Worm (Caenorhabditis elegans) whole organism, early embryonic: ENCODE measurements around the gene hst-3.1.

Experiments used
- ama-1 ChIP-seq: fragments of 150-350 bp; optimal IDR thresholded peaks from 2 replicates; lab custom pipeline; 2014
- flt-1 ChIP-seq: fragments of 200-800 bp; sonication (Bioruptor generic); IDR thresholded peaks from 2 replicates; pipeline ENCODE4 v1.3.6; 2022; ENCODE audit warnings: missing genetic modification characterization, missing compliant biosample characterization
- hmbx-1 ChIP-seq: sonication (generic microtip); optimal IDR thresholded peaks from 2 replicates; lab custom pipeline; 2016; ENCODE audit warnings: mild to moderate bottlenecking, missing genetic modification characterization, missing compliant biosample characterization
- hmg-4 ChIP-seq: fragments of 200-800 bp; sonication (Bioruptor generic); optimal IDR thresholded peaks from 2 replicates; lab custom pipeline; 2018; ENCODE audit warnings: mild to moderate bottlenecking, missing genetic modification characterization, missing compliant biosample characterization
- sea-1 ChIP-seq: fragments of 200-800 bp; sonication (Bioruptor generic); conservative IDR thresholded peaks from 2 replicates; pipeline ENCODE4 v1.3.6; 2022; ENCODE audit warnings: missing genetic modification characterization, missing compliant biosample characterization
- tbx-11 ChIP-seq: fragments of 200-800 bp; sonication (Bioruptor generic); IDR thresholded peaks from 2 replicates; pipeline ENCODE4 v1.3.6; 2022; ENCODE audit warnings: missing genetic modification characterization, missing compliant biosample characterization
- tbx-37 ChIP-seq: fragments of 200-800 bp; sonication (Bioruptor generic); conservative IDR thresholded peaks from 2 replicates; pipeline ENCODE4 v1.3.6; 2022; ENCODE audit warnings: missing genetic modification reagents, missing genetic modification characterization, missing compliant biosample characterization

DNA sequence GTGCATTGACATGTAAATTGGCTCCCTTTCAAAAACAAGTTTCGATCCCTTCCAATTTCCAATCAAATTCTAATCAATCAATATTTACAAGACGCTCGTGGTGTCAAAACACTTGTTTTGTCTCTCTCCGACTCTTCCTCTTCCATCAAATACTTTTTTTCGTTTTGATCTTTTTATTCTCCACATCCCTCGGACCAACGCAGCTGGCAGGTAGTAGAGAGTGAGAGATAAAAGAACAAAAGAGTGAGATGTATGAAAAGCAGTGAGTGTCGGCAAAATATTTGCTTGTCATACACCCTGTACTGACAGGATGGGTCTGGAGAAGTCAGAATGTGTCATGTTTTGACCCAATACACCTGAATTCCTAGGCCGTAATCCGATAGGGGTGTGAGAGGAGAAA lies 32.3 kb downstream of the hst-3.1 start:
- no peak for TF ChIP-seq ama-1
- no peak for TF ChIP-seq flt-1 (GFP tag; lab: Robert Waterston, UW)
- TF ChIP-seq sea-1 (GFP tag; lab: Robert Waterston, UW), result no peak
- TF ChIP-seq tbx-37 (GFP tag; lab: Robert Waterston, UW), result no peak
- TF ChIP-seq tbx-11 (GFP tag; lab: Robert Waterston, UW), result no peak
- TF ChIP-seq hmbx-1 (tag; lab: Kevin White, UChicago), result no peak
- no peak for TF ChIP-seq hmg-4
